Fruit fly (Drosophila melanogaster) whole organism, embryonic: Measurements from ENCODE around the gene mRpL15.

ENCODE experiments used
- Ada2b ChIP-seq: fragments of 200-800 bp; sonication (Bioruptor generic); IDR thresholded peaks from 2 replicates; pipeline ENCODE4 v1.3.6; 2022; ENCODE audit warnings: missing biosample characterization, missing genetic modification characterization
- CG11695 ChIP-seq: fragments of 200-800 bp; sonication (Bioruptor generic); IDR thresholded peaks from 3 replicates; pipeline ENCODE4 v1.3.6; 2022; ENCODE audit warnings: missing biosample characterization, missing genetic modification characterization
- CG13123 ChIP-seq: fragments of 200-800 bp; sonication (Bioruptor generic); optimal IDR thresholded peaks from 2 replicates; lab custom pipeline; 2016; ENCODE audit warnings: missing biosample characterization, missing genetic modification characterization
- CG13424 ChIP-seq: fragments of 200-800 bp; sonication (Bioruptor generic); optimal IDR thresholded peaks from 2 replicates; lab custom pipeline; 2019; ENCODE audit warnings: missing biosample characterization, mild to moderate bottlenecking, missing genetic modification characterization, moderate library complexity
- CG14014 ChIP-seq: fragments of 200-800 bp; sonication (Bioruptor generic); IDR thresholded peaks from 2 replicates; pipeline ENCODE4 v1.3.6; 2022; ENCODE audit warnings: missing biosample characterization, missing genetic modification characterization
- CG17385 ChIP-seq: fragments of 200-800 bp; sonication (Bioruptor generic); optimal IDR thresholded peaks from 3 replicates; lab custom pipeline; 2018; ENCODE audit warnings: missing biosample characterization, mild to moderate bottlenecking, missing genetic modification characterization
- CG17802 ChIP-seq: fragments of 200-800 bp; sonication (Bioruptor generic); optimal IDR thresholded peaks from 2 replicates; lab custom pipeline; 2018; ENCODE audit warnings: missing biosample characterization, mild to moderate bottlenecking, missing genetic modification characterization, moderate library complexity
- CG18599 ChIP-seq: fragments of 200-800 bp; sonication (Bioruptor generic); optimal IDR thresholded peaks from 3 replicates; lab custom pipeline; 2017; ENCODE audit warnings: missing biosample characterization, missing genetic modification characterization, mild to moderate bottlenecking, moderate library complexity, missing genetic modification reagents
- CG2712 ChIP-seq: fragments of 200-800 bp; optimal IDR thresholded peaks from 3 replicates; lab custom pipeline; 2019; ENCODE audit warnings: missing biosample characterization, mild to moderate bottlenecking, missing genetic modification characterization, moderate library complexity
- CG3281 ChIP-seq: fragments of 200-800 bp; sonication (Bioruptor generic); optimal IDR thresholded peaks from 3 replicates; lab custom pipeline; 2017; ENCODE audit warnings: missing biosample characterization, mild to moderate bottlenecking, missing genetic modification characterization
- CG3847 ChIP-seq: fragments of 200-800 bp; sonication (Bioruptor generic); IDR thresholded peaks from 2 replicates; pipeline ENCODE4 v1.3.6; 2022; ENCODE audit warnings: missing biosample characterization, missing genetic modification characterization
- CG4282 ChIP-seq: fragments of 200-800 bp; sonication (Bioruptor generic); optimal IDR thresholded peaks from 2 replicates; lab custom pipeline; 2016; ENCODE audit warnings: missing biosample characterization, missing genetic modification characterization
- CG6813 ChIP-seq: fragments of 200-800 bp; sonication (Bioruptor generic); optimal IDR thresholded peaks from 2 replicates; lab custom pipeline; 2017; ENCODE audit warnings: missing biosample characterization, missing genetic modification characterization, mild to moderate bottlenecking, moderate library complexity, missing genetic modification reagents
- CG7987 ChIP-seq: fragments of 200-800 bp; sonication (Bioruptor generic); optimal IDR thresholded peaks from 2 replicates; lab custom pipeline; 2018; ENCODE audit warnings: missing biosample characterization, mild to moderate bottlenecking, missing genetic modification characterization, moderate library complexity
- CG9876 ChIP-seq: fragments of 200-800 bp; sonication (Bioruptor generic); optimal IDR thresholded peaks from 2 replicates; lab custom pipeline; 2016; ENCODE audit warnings: missing biosample characterization, missing genetic modification characterization
- CHES-1-like ChIP-seq: fragments of 200-800 bp; sonication (Bioruptor generic); optimal IDR thresholded peaks from 2 replicates; lab custom pipeline; 2016; ENCODE audit warnings: missing biosample characterization, missing genetic modification characterization
- CTCF ChIP-seq: fragments of 200-800 bp; sonication (Bioruptor generic); optimal IDR thresholded peaks from 2 replicates; lab custom pipeline; 2017; ENCODE audit warnings: missing biosample characterization, mild to moderate bottlenecking, missing genetic modification characterization, moderate library complexity
- Dip3 ChIP-seq: fragments of 200-800 bp; sonication (Bioruptor generic); optimal IDR thresholded peaks from 3 replicates; lab custom pipeline; 2016; ENCODE audit warnings: missing biosample characterization, missing genetic modification characterization
- Eip74EF ChIP-seq, 2 experiments: fragments of 200-800 bp in 1 of 2; fragments of >200 bp in 1 of 2; sonication (Bioruptor generic) in 1 of 2; optimal IDR thresholded peaks; 2 replicates each; lab custom pipeline; 2017 to 2019; ENCODE audit warnings: missing biosample characterization in 2 of 2, missing genetic modification characterization in 2 of 2, mild to moderate bottlenecking in 1 of 2, moderate library complexity in 1 of 2
- Fer3 ChIP-seq: fragments of 200-800 bp; sonication (Bioruptor generic); optimal IDR thresholded peaks from 2 replicates; lab custom pipeline; 2018; ENCODE audit warnings: missing biosample characterization, mild to moderate bottlenecking, missing genetic modification characterization, moderate library complexity
- Hmr ChIP-seq: fragments of 200-800 bp; sonication (Bioruptor generic); optimal IDR thresholded peaks from 3 replicates; lab custom pipeline; 2017; ENCODE audit warnings: mild to moderate bottlenecking, missing biosample characterization, missing genetic modification reagents, missing genetic modification characterization
- Hsf ChIP-seq: fragments of 200-800 bp; sonication (Bioruptor generic); optimal IDR thresholded peaks from 3 replicates; lab custom pipeline; 2016; ENCODE audit warnings: missing biosample characterization, missing genetic modification characterization
- MTF-1 ChIP-seq: fragments of 200-800 bp; sonication (Bioruptor generic); optimal IDR thresholded peaks from 2 replicates; lab custom pipeline; 2018; ENCODE audit warnings: missing biosample characterization, mild to moderate bottlenecking, missing genetic modification characterization, borderline replicate concordance
- Med ChIP-seq: fragments of 200-800 bp; sonication (Bioruptor generic); peaks from one replicate; lab custom pipeline; 2016; ENCODE audit warnings: missing biosample characterization, missing genetic modification characterization, mild to moderate bottlenecking, inconsistent platforms, moderate library complexity
- Optix ChIP-seq: fragments of 200-800 bp; sonication (Bioruptor generic); IDR thresholded peaks from 3 replicates; pipeline ENCODE4 v1.3.6; 2022; ENCODE audit warnings: missing biosample characterization, missing genetic modification characterization
- Xbp1 ChIP-seq: fragments of 200-800 bp; sonication (Bioruptor generic); optimal IDR thresholded peaks from 3 replicates; lab custom pipeline; 2016; ENCODE audit warnings: missing biosample characterization, mild to moderate bottlenecking, missing genetic modification characterization
- ase ChIP-seq: fragments of 200-800 bp; sonication (Bioruptor generic); IDR thresholded peaks from 3 replicates; pipeline ENCODE4 v1.3.6; 2022; ENCODE audit warnings: missing biosample characterization, missing genetic modification characterization
- bsh ChIP-seq, 2 experiments: fragments of 200-800 bp; sonication (Bioruptor generic); optimal IDR thresholded peaks; 2 replicates each; lab custom pipeline; 2017 to 2018; ENCODE audit warnings: mild to moderate bottlenecking in 2 of 2, missing biosample characterization in 2 of 2, missing genetic modification characterization in 2 of 2, moderate library complexity in 1 of 2
- ci ChIP-seq: fragments of 200-800 bp; sonication (Bioruptor generic); IDR thresholded peaks from 3 replicates; pipeline ENCODE4 v1.3.6; 2022; ENCODE audit warnings: missing biosample characterization, missing genetic modification characterization
- crol ChIP-seq: fragments of 200-800 bp; sonication (Bioruptor generic); IDR thresholded peaks from 2 replicates; pipeline ENCODE4 v1.3.6; 2022; ENCODE audit warnings: missing biosample characterization, missing genetic modification characterization
- en ChIP-seq: fragments of 200-800 bp; sonication (Bioruptor generic); optimal IDR thresholded peaks from 2 replicates; lab custom pipeline; 2016; ENCODE audit warnings: missing biosample characterization, missing genetic modification characterization
- exex ChIP-seq: fragments of 200-800 bp; sonication (Bioruptor generic); optimal IDR thresholded peaks from 4 replicates; lab custom pipeline; 2018; ENCODE audit warnings: missing biosample characterization, mild to moderate bottlenecking, missing genetic modification characterization, moderate library complexity
- fd64A ChIP-seq: fragments of 200-800 bp; sonication (Bioruptor generic); optimal IDR thresholded peaks from 3 replicates; lab custom pipeline; 2018; ENCODE audit warnings: missing biosample characterization, mild to moderate bottlenecking, missing genetic modification characterization
- grn ChIP-seq: fragments of 200-800 bp; sonication (Bioruptor generic); optimal IDR thresholded peaks from 3 replicates; lab custom pipeline; 2017; ENCODE audit warnings: missing biosample characterization, missing genetic modification characterization
- gsb-n ChIP-seq: fragments of 200-800 bp; sonication (Bioruptor generic); optimal IDR thresholded peaks from 3 replicates; lab custom pipeline; 2018; ENCODE audit warnings: missing biosample characterization, mild to moderate bottlenecking, missing genetic modification characterization
- inv ChIP-seq: fragments of 200-800 bp; sonication (Bioruptor generic); IDR thresholded peaks from 2 replicates; pipeline ENCODE4 v1.3.6; 2022; ENCODE audit warnings: missing biosample characterization, missing genetic modification characterization; ENCODE audit not compliant: partially characterized antibody
- lola ChIP-seq, 3 experiments: fragments of >200 bp in 2 of 3; fragments of 200-800 bp in 1 of 3; sonication (Bioruptor generic) in 1 of 3; optimal IDR thresholded peaks; 2 replicates each; lab custom pipeline; 2017 to 2019; ENCODE audit warnings: missing biosample characterization in 3 of 3, missing genetic modification characterization in 3 of 3, mild to moderate bottlenecking in 1 of 3, moderate library complexity in 1 of 3
- odd ChIP-seq: fragments of 200-800 bp; sonication (Bioruptor generic); optimal IDR thresholded peaks from 2 replicates; lab custom pipeline; 2017; ENCODE audit warnings: missing biosample characterization, mild to moderate bottlenecking, missing genetic modification characterization
- schlank ChIP-seq: fragments of 200-800 bp; sonication (Bioruptor generic); optimal IDR thresholded peaks from 2 replicates; lab custom pipeline; 2018; ENCODE audit warnings: missing biosample characterization, mild to moderate bottlenecking, missing genetic modification characterization
- twi ChIP-seq: fragments of 200-800 bp; optimal IDR thresholded peaks from 2 replicates; lab custom pipeline; 2019; ENCODE audit warnings: missing biosample characterization, mild to moderate bottlenecking, missing genetic modification characterization, moderate library complexity
- unpg ChIP-seq: fragments of 200-800 bp; sonication (Bioruptor generic); optimal IDR thresholded peaks from 3 replicates; lab custom pipeline; 2018; ENCODE audit warnings: missing biosample characterization, mild to moderate bottlenecking, missing genetic modification characterization, moderate library complexity
- zen ChIP-seq: fragments of 200-800 bp; sonication (Bioruptor generic); optimal IDR thresholded peaks from 3 replicates; lab custom pipeline; 2018; ENCODE audit warnings: missing biosample characterization, mild to moderate bottlenecking, missing genetic modification characterization, moderate library complexity
- zen2 ChIP-seq: fragments of 200-800 bp; sonication (Bioruptor generic); IDR thresholded peaks from 3 replicates; pipeline ENCODE4 v1.3.6; 2022; ENCODE audit warnings: missing biosample characterization, missing genetic modification characterization; ENCODE audit not compliant: partially characterized antibody

The mRpL15 gene

dm6 chr3L:20405971-20406948 lies 29.7 kb downstream of the mRpL15 start (continued):
- TF ChIP-seq ase (no peak), twi (peak; percentile 65), inv (no peak), MTF-1 (GFP tag; lab: Kevin White, UChicago) (peak; percentile 30), CG2712 (tag; lab: Kevin White, UChicago) (peak; percentile 2), CG14014 (GFP tag; lab: Robert Waterston, UW) (0 out of 2 replicates have a peak, but pooled peaks have one; percentile 31), Hmr (GFP tag; lab: Kevin White, UChicago) (peak; percentile 49), lola (GFP tag; optimal IDR thresholded peaks at IDR 0.05; lab: Kevin White, UChicago) (peak in 1 of 3 experiments; percentile 64), Xbp1 (no peak), CG13424 (peak; percentile 38), exex (peak; percentile 28), CG17385 (GFP tag; lab: Kevin White, UChicago) (peak; percentile 45), CG13123 (GFP tag; lab: Kevin White, UChicago) (no peak), grn (GFP tag; lab: Kevin White, UChicago) (peak; percentile 79), Fer3 (peak; percentile 24), CTCF (GFP tag; lab: Kevin White, UChicago) (peak; percentile 55), CG7987 (peak; percentile 61), CG18599 (GFP tag; lab: Kevin White, UChicago) (peak; percentile 0), zen (tag; lab: Kevin White, UChicago) (no peak), Dip3 (no peak), CHES-1-like (no peak), schlank (tag; lab: Kevin White, UChicago) (peak; percentile 36), CG11695 (GFP tag; lab: Robert Waterston, UW) (0 out of 3 replicates have a peak, but pooled peaks have one; percentile 19), en (GFP tag; lab: Kevin White, UChicago) (no peak), CG9876 (no peak), Med (peak; percentile 4), odd (GFP tag; lab: Kevin White, UChicago) (peak; percentile 27), bsh (GFP tag; optimal IDR thresholded peaks at IDR 0.05; lab: Kevin White, UChicago) (peak in 1 of 2 experiments; percentile 12), CG3281 (GFP tag; lab: Kevin White, UChicago) (peak; percentile 43), crol (GFP tag; lab: Robert Waterston, UW) (no peak), Optix (GFP tag; lab: Robert Waterston, UW) (no peak), Eip74EF (GFP tag; optimal IDR thresholded peaks at IDR 0.05; lab: Kevin White, UChicago) (peak in 1 of 2 experiments; percentile 26), unpg (GFP tag; lab: Kevin White, UChicago) (peak; percentile 45), Hsf (GFP tag; lab: Kevin White, UChicago) (no peak), CG3847 (no peak), CG4282 (GFP tag; lab: Kevin White, UChicago) (no peak), CG17802 (tag; lab: Kevin White, UChicago) (peak; percentile 71), zen2 (GFP tag; lab: Robert Waterston, UW) (no peak), Ada2b (GFP tag; lab: Robert Waterston, UW) (no peak), gsb-n (peak; percentile 25), fd64A (GFP tag; lab: Kevin White, UChicago) (no peak), ci (peak; percentile 40; the same call in 1 of the 3 replicates), CG6813 (peak; percentile 56)
